Worm (Caenorhabditis elegans) whole organism, young adult: ENCODE measurements around the gene H41C03.1.

Experiments used
- B0035.1 ChIP-seq: sonication (generic microtip); optimal IDR thresholded peaks from 2 replicates; lab custom pipeline; 2016; ENCODE audit warnings: missing genetic modification characterization, mild to moderate bottlenecking, missing compliant biosample characterization, missing genotype, missing genetic modification reagents
- B0261.1 ChIP-seq: sonication (generic microtip); optimal IDR thresholded peaks from 2 replicates; lab custom pipeline; 2016; ENCODE audit warnings: mild to moderate bottlenecking, missing genetic modification characterization, moderate library complexity, missing compliant biosample characterization
- C06A6.2 ChIP-seq: fragments of 200-800 bp; sonication (Bioruptor generic); conservative IDR thresholded peaks from 2 replicates; pipeline ENCODE4 v1.3.6; 2022; ENCODE audit warnings: missing genetic modification characterization, missing compliant biosample characterization
- D2030.7 ChIP-seq: fragments of 200-800 bp; sonication (Bioruptor generic); IDR thresholded peaks from 2 replicates; pipeline ENCODE4 v1.3.6; 2022; ENCODE audit warnings: missing genetic modification reagents, missing genetic modification characterization, missing compliant biosample characterization
- F39B2.1 ChIP-seq: fragments of 200-800 bp; sonication (Bioruptor generic); IDR thresholded peaks from 2 replicates; pipeline ENCODE4 v1.3.6; 2022; ENCODE audit warnings: missing genetic modification reagents, missing genetic modification characterization, missing compliant biosample characterization
- Y53G8AR.9 ChIP-seq: fragments of 200-800 bp; sonication (Bioruptor generic); conservative IDR thresholded peaks from 2 replicates; pipeline ENCODE4 v1.3.6; 2022; ENCODE audit warnings: missing genetic modification reagents, missing genetic modification characterization, missing compliant biosample characterization
- Y95B8A.8 ChIP-seq: fragments of 200-800 bp; sonication (Bioruptor generic); IDR thresholded peaks from 2 replicates; pipeline ENCODE4 v1.3.6; 2022; ENCODE audit warnings: missing genetic modification reagents, missing genetic modification characterization, missing compliant biosample characterization
- akir-1 ChIP-seq: fragments of 200-800 bp; sonication (Bioruptor generic); optimal IDR thresholded peaks from 2 replicates; lab custom pipeline; 2018; ENCODE audit warnings: mild to moderate bottlenecking, missing genetic modification characterization, moderate library complexity, missing compliant biosample characterization
- atf-7 ChIP-seq: sonication (generic microtip); optimal IDR thresholded peaks from 2 replicates; lab custom pipeline; 2017; ENCODE audit warnings: mild to moderate bottlenecking, missing genetic modification characterization, missing compliant biosample characterization
- attf-3 ChIP-seq: fragments of 200-800 bp; sonication (Bioruptor generic); conservative IDR thresholded peaks from 2 replicates; pipeline ENCODE4 v1.3.6; 2022; ENCODE audit warnings: missing genetic modification reagents, missing genetic modification characterization, missing compliant biosample characterization
- attf-5 ChIP-seq: fragments of 200-800 bp; sonication (Bioruptor generic); optimal IDR thresholded peaks from 2 replicates; lab custom pipeline; 2018; ENCODE audit warnings: mild to moderate bottlenecking, missing genetic modification characterization, missing compliant biosample characterization
- ccch-3 ChIP-seq: fragments of 200-800 bp; sonication (Bioruptor generic); optimal IDR thresholded peaks from 2 replicates; lab custom pipeline; 2018; ENCODE audit warnings: mild to moderate bottlenecking, missing genetic modification characterization, missing compliant biosample characterization
- cebp-1 ChIP-seq, 2 experiments: fragments of 200-800 bp in 1 of 2; sonication (Bioruptor generic) in 1 of 2; sonication (generic microtip) in 1 of 2; IDR thresholded peaks in 1 of 2; optimal IDR thresholded peaks in 1 of 2; 2 replicates each; pipeline versions ENCODE4 v1.3.6 to Lab custom; 2017 to 2022; ENCODE audit warnings: missing compliant biosample characterization in 2 of 2, missing genetic modification characterization in 2 of 2, mild to moderate bottlenecking in 1 of 2, missing genetic modification reagents in 1 of 2, moderate library complexity in 1 of 2
- cebp-2 ChIP-seq: fragments of 200-800 bp; sonication (Bioruptor generic); IDR thresholded peaks from 2 replicates; pipeline ENCODE4 v1.3.6; 2022; ENCODE audit warnings: missing genetic modification characterization, missing compliant biosample characterization
- ceh-100 ChIP-seq: fragments of 200-800 bp; sonication (Bioruptor generic); IDR thresholded peaks from 2 replicates; pipeline ENCODE4 v1.3.6; 2022; ENCODE audit warnings: missing genetic modification reagents, missing genetic modification characterization, missing compliant biosample characterization
- ceh-27 ChIP-seq: fragments of 200-800 bp; sonication (Bioruptor generic); optimal IDR thresholded peaks from 2 replicates; lab custom pipeline; 2018; ENCODE audit warnings: mild to moderate bottlenecking, missing genetic modification characterization, moderate library complexity, missing compliant biosample characterization
- ceh-58 ChIP-seq: fragments of 200-800 bp; sonication (Bioruptor generic); IDR thresholded peaks from 2 replicates; pipeline ENCODE4 v1.3.6; 2022; ENCODE audit warnings: missing genetic modification characterization, missing compliant biosample characterization
- ceh-79 ChIP-seq: sonication (generic microtip); optimal IDR thresholded peaks from 2 replicates; lab custom pipeline; 2017; ENCODE audit warnings: mild to moderate bottlenecking, missing genetic modification characterization, missing compliant biosample characterization
- die-1 ChIP-seq: sonication (generic microtip); optimal IDR thresholded peaks from 2 replicates; lab custom pipeline; 2016; ENCODE audit warnings: missing genotype, mild to moderate bottlenecking, missing genetic modification characterization, missing compliant biosample characterization
- dpff-1 ChIP-seq: sonication (generic microtip); optimal IDR thresholded peaks from 2 replicates; lab custom pipeline; 2017; ENCODE audit warnings: mild to moderate bottlenecking, missing genetic modification characterization, missing compliant biosample characterization
- efl-1 ChIP-seq: fragments of 150-350 bp; optimal IDR thresholded peaks from 2 replicates; lab custom pipeline; 2014; ENCODE audit warnings: missing biosample characterization, missing genetic modification reagents, missing genetic modification characterization
- egrh-3 ChIP-seq: fragments of 200-800 bp; sonication (Bioruptor generic); IDR thresholded peaks from 2 replicates; pipeline ENCODE4 v1.3.6; 2022; ENCODE audit warnings: missing genetic modification reagents, missing genetic modification characterization, missing compliant biosample characterization
- ets-4 ChIP-seq: fragments of 200-800 bp; sonication (Bioruptor generic); optimal IDR thresholded peaks from 2 replicates; lab custom pipeline; 2018; ENCODE audit warnings: mild to moderate bottlenecking, missing genetic modification characterization, missing compliant biosample characterization
- hlh-12 ChIP-seq: sonication (generic microtip); optimal IDR thresholded peaks from 2 replicates; lab custom pipeline; 2016; ENCODE audit warnings: missing genetic modification characterization, missing compliant biosample characterization
- hmg-1.2 ChIP-seq: fragments of 200-800 bp; sonication (Bioruptor generic); IDR thresholded peaks from 2 replicates; pipeline ENCODE4 v1.3.6; 2022; ENCODE audit warnings: missing genetic modification reagents, missing genetic modification characterization, missing compliant biosample characterization
- lag-1 ChIP-seq: fragments of 200-800 bp; sonication (Bioruptor generic); IDR thresholded peaks from 2 replicates; pipeline ENCODE4 v1.3.6; 2022; ENCODE audit warnings: missing genetic modification reagents, missing genetic modification characterization, missing compliant biosample characterization
- let-526 ChIP-seq: fragments of 200-800 bp; sonication (Bioruptor generic); IDR thresholded peaks from 2 replicates; pipeline ENCODE4 v1.3.6; 2022; ENCODE audit warnings: missing genetic modification reagents, missing genetic modification characterization, missing compliant biosample characterization
- let-607 ChIP-seq, 2 experiments: fragments of 200-800 bp in 1 of 2; sonication (Bioruptor generic) in 1 of 2; sonication (generic microtip) in 1 of 2; optimal IDR thresholded peaks; 2 replicates each; lab custom pipeline; 2016 to 2018; ENCODE audit warnings: mild to moderate bottlenecking in 2 of 2, missing compliant biosample characterization in 2 of 2, missing genetic modification characterization in 2 of 2, moderate library complexity in 2 of 2, missing genotype in 1 of 2
- lin-35 ChIP-seq, 3 experiments: fragments of 150-350 bp in 2 of 3; sonication (generic microtip) in 1 of 3; optimal IDR thresholded peaks; 2 replicates each; lab custom pipeline; 2014 to 2018; ENCODE audit warnings: missing biosample characterization in 3 of 3, missing genetic modification characterization in 3 of 3, missing genetic modification reagents in 3 of 3
- lin-40 ChIP-seq: sonication (generic microtip); optimal IDR thresholded peaks from 2 replicates; lab custom pipeline; 2016; ENCODE audit warnings: missing genetic modification characterization, mild to moderate bottlenecking, missing compliant biosample characterization, missing genotype, missing genetic modification reagents
- lin-54 ChIP-seq: fragments of 200-800 bp; sonication (Bioruptor generic); optimal IDR thresholded peaks from 2 replicates; lab custom pipeline; 2018; ENCODE audit warnings: mild to moderate bottlenecking, missing genetic modification characterization, missing compliant biosample characterization
- lir-1 ChIP-seq: fragments of 200-800 bp; sonication (Bioruptor generic); conservative IDR thresholded peaks from 2 replicates; pipeline ENCODE4 v1.3.6; 2022; ENCODE audit warnings: missing genetic modification reagents, missing genetic modification characterization, missing compliant biosample characterization
- madf-10 ChIP-seq: sonication (generic microtip); optimal IDR thresholded peaks from 2 replicates; lab custom pipeline; 2016; ENCODE audit warnings: mild to moderate bottlenecking, missing genetic modification characterization, missing compliant biosample characterization
- nfya-1 ChIP-seq: sonication (generic microtip); optimal IDR thresholded peaks from 2 replicates; lab custom pipeline; 2017; ENCODE audit warnings: antibody characterized with exemption, missing compliant biosample characterization, missing genetic modification characterization, borderline replicate concordance; ENCODE audit not compliant: insufficient read depth
- pbrm-1 ChIP-seq: fragments of 200-800 bp; sonication (Bioruptor generic); IDR thresholded peaks from 2 replicates; pipeline ENCODE4 v1.3.6; 2022; ENCODE audit warnings: missing genetic modification reagents, missing genetic modification characterization, missing compliant biosample characterization
- snpc-1.3 ChIP-seq: sonication (generic microtip); optimal IDR thresholded peaks from 2 replicates; lab custom pipeline; 2017; ENCODE audit warnings: missing genetic modification characterization, mild to moderate bottlenecking, missing compliant biosample characterization, antibody characterized with exemption, moderate library complexity, missing genotype, missing genetic modification reagents; ENCODE audit not compliant: insufficient read depth
- snpc-4 ChIP-seq, 5 experiments: fragments of 150-350 bp in 1 of 5; sonication (generic microtip) in 4 of 5; optimal IDR thresholded peaks; 2 replicates each; lab custom pipeline; 2014 to 2018; ENCODE audit warnings: missing genetic modification characterization in 5 of 5, missing biosample characterization in 3 of 5, antibody characterized with exemption in 2 of 5, mild to moderate bottlenecking in 2 of 5, missing compliant biosample characterization in 2 of 5, missing genotype in 2 of 5, moderate library complexity in 2 of 5, missing genetic modification reagents in 1 of 5
- tbp1 ChIP-seq: fragments of 200-800 bp; sonication (Bioruptor generic); optimal IDR thresholded peaks from 2 replicates; lab custom pipeline; 2018; ENCODE audit warnings: mild to moderate bottlenecking, missing genetic modification characterization, missing compliant biosample characterization
- tbx-9 ChIP-seq: sonication (generic microtip); optimal IDR thresholded peaks from 2 replicates; lab custom pipeline; 2016; ENCODE audit warnings: borderline replicate concordance, missing genetic modification characterization, inconsistent platforms, missing compliant biosample characterization
- unc-130 ChIP-seq: sonication (generic microtip); optimal IDR thresholded peaks from 2 replicates; lab custom pipeline; 2016; ENCODE audit warnings: missing genetic modification reagents, missing genetic modification characterization, missing compliant biosample characterization
- zfh-2 ChIP-seq: fragments of 200-800 bp; sonication (Bioruptor generic); conservative IDR thresholded peaks from 2 replicates; pipeline ENCODE4 v1.3.6; 2022; ENCODE audit warnings: missing genetic modification reagents, missing genetic modification characterization, missing compliant biosample characterization
- zim-3 ChIP-seq: sonication (generic microtip); optimal IDR thresholded peaks from 2 replicates; lab custom pipeline; 2017; ENCODE audit warnings: mild to moderate bottlenecking, missing genetic modification characterization, moderate library complexity, missing compliant biosample characterization
- ztf-25 ChIP-seq: fragments of 200-800 bp; sonication (Bioruptor generic); IDR thresholded peaks from 2 replicates; pipeline ENCODE4 v1.3.6; 2022; ENCODE audit warnings: missing genetic modification reagents, missing genetic modification characterization, missing compliant biosample characterization
- ztf-26 ChIP-seq: sonication (generic microtip); optimal IDR thresholded peaks from 2 replicates; lab custom pipeline; 2017; ENCODE audit warnings: missing genetic modification characterization, missing compliant biosample characterization
- ztf-3 ChIP-seq: fragments of 200-800 bp; sonication (Bioruptor generic); optimal IDR thresholded peaks from 2 replicates; lab custom pipeline; 2018; ENCODE audit warnings: mild to moderate bottlenecking, missing genetic modification characterization, missing compliant biosample characterization

Gene H41C03.1

DNA sequence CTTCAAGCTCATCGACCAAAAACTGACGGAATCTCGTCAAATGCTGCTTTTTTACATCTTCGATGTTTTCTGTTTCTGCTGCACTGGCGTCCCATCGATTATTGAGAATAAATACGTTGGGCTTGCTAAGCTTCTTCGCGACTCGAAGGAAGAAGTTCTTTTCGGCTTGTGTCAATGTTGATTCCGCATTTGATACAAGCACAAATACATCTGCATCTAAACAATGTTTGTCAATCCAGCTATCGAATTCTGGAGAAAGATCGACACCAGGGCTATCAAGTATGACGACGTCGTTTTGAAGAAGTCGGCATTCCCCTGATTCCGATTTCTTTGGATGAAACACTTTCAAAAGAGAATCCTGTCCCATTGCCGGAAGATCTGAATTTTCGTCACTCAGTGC lies 19.1 kb upstream of the H41C03.1 start:
- TF ChIP-seq atf-7 (tag; lab: Kevin White, UChicago) (no peak), tbp1 (GFP tag; lab: Kevin White, UChicago) (no peak), die-1 (no peak), hlh-12 (tag; lab: Kevin White, UChicago) (no peak), B0261.1 (tag; lab: Kevin White, UChicago) (no peak), tbx-9 (tag; lab: Kevin White, UChicago) (no peak), nfya-1 (no peak), C06A6.2 (no peak), dpff-1 (tag; lab: Kevin White, UChicago) (no peak), ccch-3 (no peak), ets-4 (GFP tag; lab: Kevin White, UChicago) (no peak)
- TF ChIP-seq, all 124 proteins: peak for 0

DNA sequence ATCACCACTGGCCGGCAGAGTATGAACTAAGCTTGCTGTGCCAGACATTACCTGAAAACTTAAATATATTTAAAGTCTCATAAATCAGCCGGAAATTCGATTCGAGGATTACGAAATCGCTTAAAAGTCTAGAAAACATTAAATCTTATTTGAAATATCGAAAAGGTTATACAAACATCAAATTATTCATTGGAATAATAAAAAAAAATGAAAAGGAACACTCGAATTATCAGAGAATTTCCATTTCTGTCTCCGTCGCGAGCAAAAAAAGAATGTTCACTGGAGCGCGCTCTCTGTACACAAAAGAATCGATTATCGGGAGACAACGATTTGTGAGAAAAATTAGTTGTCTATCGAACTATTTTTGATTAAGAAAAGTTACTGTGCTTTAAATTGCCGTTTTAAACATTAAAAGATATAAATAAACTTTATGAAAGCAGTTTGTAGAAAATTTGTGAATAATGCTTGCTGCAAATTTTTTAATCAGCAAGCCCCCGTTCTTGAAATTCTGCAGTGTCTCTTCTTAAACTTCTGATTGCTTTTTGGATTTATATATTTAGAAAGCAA lies 18.0 kb upstream of the H41C03.1 start, which contains the start of gene fzo-1:
fzo-1 (minus strand) TSS at position 51 of the 567 bp plus-strand sequence.
- TF ChIP-seq pbrm-1 (GFP tag; lab: Robert Waterston, UW): no peak
- no peak for TF ChIP-seq lin-35 (GFP tag; optimal IDR thresholded peaks at IDR 0.05; lab: Kevin White, UChicago)
- no peak for TF ChIP-seq B0035.1 (tag; lab: Kevin White, UChicago)
- TF ChIP-seq ceh-58: no peak
- no peak for TF ChIP-seq ztf-3 (GFP tag; lab: Kevin White, UChicago)
- TF ChIP-seq efl-1 (GFP tag; lab: Kevin White, UChicago): no peak
- peak; percentile 91 for TF ChIP-seq ceh-100 (GFP tag; lab: Robert Waterston, UW)
- TF ChIP-seq madf-10 (tag; lab: Kevin White, UChicago): no peak
- no peak for TF ChIP-seq Y95B8A.8 (GFP tag; lab: Robert Waterston, UW)
- no peak for TF ChIP-seq ztf-26 (tag; lab: Kevin White, UChicago)
- no peak for TF ChIP-seq let-526
- no peak for TF ChIP-seq ceh-79 (tag; lab: Kevin White, UChicago)
- peak; percentile 1 for TF ChIP-seq attf-5 (GFP tag; lab: Kevin White, UChicago)
- TF ChIP-seq akir-1 (GFP tag; lab: Kevin White, UChicago): peak; percentile 15
- TF ChIP-seq F39B2.1: no peak
- TF ChIP-seq lag-1: no peak
- TF ChIP-seq lin-40 (tag; lab: Kevin White, UChicago): no peak
- no peak for TF ChIP-seq let-607 (tag; optimal IDR thresholded peaks at IDR 0.05; lab: Kevin White, UChicago)
- TF ChIP-seq lir-1 (GFP tag; lab: Robert Waterston, UW): no peak
- peak; percentile 48 for TF ChIP-seq unc-130 (GFP tag; lab: Kevin White, UChicago)
- peak; percentile 33 for TF ChIP-seq ceh-27 (GFP tag; lab: Kevin White, UChicago)
- TF ChIP-seq atf-7 (tag; lab: Kevin White, UChicago): no peak
- no peak for TF ChIP-seq snpc-4 (GFP tag; optimal IDR thresholded peaks at IDR 0.05; lab: Kevin White, UChicago)
- peak in 2 of 4 experiments; percentile 5 to 49 for TF ChIP-seq snpc-4 (tag; optimal IDR thresholded peaks at IDR 0.05; lab: Kevin White, UChicago)
- TF ChIP-seq Y53G8AR.9: no peak
- no peak for TF ChIP-seq egrh-3
- TF ChIP-seq zim-3: no peak
- TF ChIP-seq zfh-2 (GFP tag; lab: Robert Waterston, UW): no peak
- TF ChIP-seq attf-3: no peak
- no peak for TF ChIP-seq ztf-25
- no peak for TF ChIP-seq lin-54 (GFP tag; lab: Kevin White, UChicago)
- TF ChIP-seq snpc-1.3 (tag; lab: Kevin White, UChicago): no peak
- TF ChIP-seq D2030.7 (GFP tag; lab: Robert Waterston, UW): no peak
- TF ChIP-seq cebp-1 (GFP tag; IDR thresholded peaks at IDR 0.05; lab: Robert Waterston, UW): no peak
- peak; percentile 9 for TF ChIP-seq cebp-1 (tag; optimal IDR thresholded peaks at IDR 0.05; lab: Kevin White, UChicago)
- TF ChIP-seq hlh-12 (tag; lab: Kevin White, UChicago): no peak
- peak; percentile 17; the same call in 1 of the 2 replicates for TF ChIP-seq hmg-1.2 (GFP tag; lab: Robert Waterston, UW)
- TF ChIP-seq cebp-2 (GFP tag; lab: Robert Waterston, UW): no peak
- TF ChIP-seq C06A6.2: no peak
- TF ChIP-seq B0261.1 (tag; lab: Kevin White, UChicago): no peak
